Fruit fly (Drosophila melanogaster) whole organism, embryonic: ENCODE data around the gene CG8516.

Experiments
- ATbp ChIP-seq: fragments of 200-800 bp; sonication (Bioruptor generic); optimal IDR thresholded peaks from 2 replicates; lab custom pipeline; 2017; ENCODE audit warnings: missing biosample characterization, mild to moderate bottlenecking, missing genetic modification characterization, missing genetic modification reagents
- Atf-2 ChIP-seq: fragments of 200-800 bp; sonication (Bioruptor generic); optimal IDR thresholded peaks from 2 replicates; lab custom pipeline; 2016; ENCODE audit warnings: missing biosample characterization, missing genetic modification characterization
- BtbVII ChIP-seq: fragments of 200-800 bp; sonication (Bioruptor generic); optimal IDR thresholded peaks from 3 replicates; lab custom pipeline; 2017; ENCODE audit warnings: missing biosample characterization, mild to moderate bottlenecking, missing genetic modification characterization
- CG11247 ChIP-seq: fragments of 200-800 bp; sonication (Bioruptor generic); IDR thresholded peaks from 2 replicates; pipeline ENCODE4 v1.3.6; 2022; ENCODE audit warnings: missing biosample characterization, missing genetic modification characterization
- CG11695 ChIP-seq: fragments of 200-800 bp; sonication (Bioruptor generic); IDR thresholded peaks from 3 replicates; pipeline ENCODE4 v1.3.6; 2022; ENCODE audit warnings: missing biosample characterization, missing genetic modification characterization
- CG14860 ChIP-seq: fragments of 200-800 bp; sonication (Bioruptor generic); IDR thresholded peaks from 3 replicates; pipeline ENCODE4 v1.3.6; 2022; ENCODE audit warnings: missing biosample characterization, missing genetic modification characterization; ENCODE audit not compliant: partially characterized antibody
- CG15073 ChIP-seq: fragments of 200-800 bp; sonication (Bioruptor generic); optimal IDR thresholded peaks from 2 replicates; lab custom pipeline; 2016; ENCODE audit warnings: missing biosample characterization, missing genetic modification characterization
- CG15479 ChIP-seq: fragments of 200-800 bp; sonication (Bioruptor generic); optimal IDR thresholded peaks from 3 replicates; lab custom pipeline; 2019; ENCODE audit warnings: missing biosample characterization, mild to moderate bottlenecking, missing genetic modification characterization, moderate library complexity
- CG1602 ChIP-seq: fragments of 200-800 bp; sonication (Bioruptor generic); optimal IDR thresholded peaks from 3 replicates; lab custom pipeline; 2016; ENCODE audit warnings: missing biosample characterization, missing genetic modification characterization
- CG16813 ChIP-seq: fragments of 200-800 bp; sonication (Bioruptor generic); IDR thresholded peaks from 3 replicates; pipeline ENCODE4 v1.3.6; 2022; ENCODE audit warnings: missing biosample characterization, missing genetic modification characterization; ENCODE audit not compliant: partially characterized antibody
- CG18599 ChIP-seq: fragments of 200-800 bp; sonication (Bioruptor generic); optimal IDR thresholded peaks from 3 replicates; lab custom pipeline; 2017; ENCODE audit warnings: missing biosample characterization, missing genetic modification characterization, mild to moderate bottlenecking, moderate library complexity, missing genetic modification reagents
- CG2129 ChIP-seq: fragments of 200-800 bp; sonication (Bioruptor generic); IDR thresholded peaks from 2 replicates; pipeline ENCODE4 v1.3.6; 2022; ENCODE audit warnings: missing biosample characterization, missing genetic modification characterization; ENCODE audit not compliant: partially characterized antibody
- CG2875 ChIP-seq: fragments of 200-800 bp; sonication (Bioruptor generic); optimal IDR thresholded peaks from 2 replicates; lab custom pipeline; 2017; ENCODE audit warnings: missing biosample characterization, mild to moderate bottlenecking, missing genetic modification characterization, missing genetic modification reagents
- CG30403 ChIP-seq: fragments of 200-800 bp; sonication (Bioruptor generic); optimal IDR thresholded peaks from 3 replicates; lab custom pipeline; 2016; ENCODE audit warnings: missing biosample characterization, missing genetic modification characterization
- CG32767 ChIP-seq: fragments of 200-800 bp; sonication (Bioruptor generic); IDR thresholded peaks from 2 replicates; pipeline ENCODE4 v1.3.6; 2022; ENCODE audit warnings: missing biosample characterization, missing genetic modification characterization
- CG33557 ChIP-seq: fragments of 200-800 bp; sonication (Bioruptor generic); optimal IDR thresholded peaks from 2 replicates; lab custom pipeline; 2019; ENCODE audit warnings: missing biosample characterization, mild to moderate bottlenecking, missing genetic modification characterization, moderate library complexity
- CG3847 ChIP-seq: fragments of 200-800 bp; sonication (Bioruptor generic); IDR thresholded peaks from 2 replicates; pipeline ENCODE4 v1.3.6; 2022; ENCODE audit warnings: missing biosample characterization, missing genetic modification characterization
- CG4404 ChIP-seq: fragments of 200-800 bp; sonication (Bioruptor generic); IDR thresholded peaks from 2 replicates; pipeline ENCODE4 v1.3.6; 2022; ENCODE audit warnings: missing biosample characterization, missing genetic modification characterization
- CG7987 ChIP-seq: fragments of 200-800 bp; sonication (Bioruptor generic); optimal IDR thresholded peaks from 2 replicates; lab custom pipeline; 2018; ENCODE audit warnings: missing biosample characterization, mild to moderate bottlenecking, missing genetic modification characterization, moderate library complexity
- CG8089 ChIP-seq: fragments of 200-800 bp; sonication (Bioruptor generic); optimal IDR thresholded peaks from 3 replicates; lab custom pipeline; 2016; ENCODE audit warnings: missing biosample characterization, missing genetic modification characterization
- CG9876 ChIP-seq: fragments of 200-800 bp; sonication (Bioruptor generic); optimal IDR thresholded peaks from 2 replicates; lab custom pipeline; 2016; ENCODE audit warnings: missing biosample characterization, missing genetic modification characterization
- CG9932 ChIP-seq: fragments of 200-800 bp; sonication (Bioruptor generic); IDR thresholded peaks from 2 replicates; pipeline ENCODE4 v1.3.6; 2022; ENCODE audit warnings: missing biosample characterization, missing genetic modification characterization
- D19A ChIP-seq: fragments of 200-800 bp; optimal IDR thresholded peaks from 3 replicates; lab custom pipeline; 2019; ENCODE audit warnings: missing biosample characterization, mild to moderate bottlenecking, missing genetic modification characterization, moderate library complexity
- D19B ChIP-seq: fragments of 200-800 bp; sonication (Bioruptor generic); optimal IDR thresholded peaks from 2 replicates; lab custom pipeline; 2017; ENCODE audit warnings: missing biosample characterization, mild to moderate bottlenecking, missing genetic modification characterization
- Ets65A ChIP-seq: fragments of 200-800 bp; sonication (Bioruptor generic); peaks from one replicate; lab custom pipeline; 2016; ENCODE audit warnings: missing biosample characterization, missing genetic modification characterization
- Hr3 ChIP-seq: fragments of 200-800 bp; sonication (Bioruptor generic); optimal IDR thresholded peaks from 3 replicates; lab custom pipeline; 2016; ENCODE audit warnings: missing biosample characterization, missing genetic modification characterization
- Lim3 ChIP-seq: fragments of 200-800 bp; sonication (Bioruptor generic); IDR thresholded peaks from 2 replicates; pipeline ENCODE4 v1.3.6; 2022; ENCODE audit warnings: missing biosample characterization, missing genetic modification characterization
- MTF-1 ChIP-seq: fragments of 200-800 bp; sonication (Bioruptor generic); optimal IDR thresholded peaks from 2 replicates; lab custom pipeline; 2018; ENCODE audit warnings: missing biosample characterization, mild to moderate bottlenecking, missing genetic modification characterization, borderline replicate concordance
- Mrtf ChIP-seq: fragments of 200-800 bp; sonication (Bioruptor generic); IDR thresholded peaks from 3 replicates; pipeline ENCODE4 v1.3.6; 2022; ENCODE audit warnings: missing biosample characterization, missing genetic modification characterization
- NC2β ChIP-seq: fragments of 200-800 bp; sonication (Bioruptor generic); optimal IDR thresholded peaks from 2 replicates; lab custom pipeline; 2016; ENCODE audit warnings: missing biosample characterization, missing genetic modification characterization
- Tbp ChIP-seq: fragments of >200 bp; optimal IDR thresholded peaks from 2 replicates; lab custom pipeline; 2018; ENCODE audit warnings: missing biosample characterization, missing genetic modification characterization
- ac ChIP-seq: fragments of 200-800 bp; sonication (Bioruptor generic); optimal IDR thresholded peaks from 3 replicates; lab custom pipeline; 2017; ENCODE audit warnings: missing biosample characterization, mild to moderate bottlenecking, missing genetic modification characterization
- bowl ChIP-seq: fragments of 200-800 bp; sonication (Bioruptor generic); IDR thresholded peaks from 2 replicates; pipeline ENCODE4 v1.3.6; 2022; ENCODE audit warnings: missing biosample characterization, missing genetic modification characterization
- cad ChIP-seq: fragments of >200 bp; optimal IDR thresholded peaks from 2 replicates; lab custom pipeline; 2017; ENCODE audit warnings: missing biosample characterization, missing genetic modification characterization
- cwo ChIP-seq: fragments of 200-800 bp; sonication (Bioruptor generic); optimal IDR thresholded peaks from 3 replicates; lab custom pipeline; 2017; ENCODE audit warnings: missing biosample characterization, missing genetic modification characterization, mild to moderate bottlenecking, moderate library complexity, missing genetic modification reagents
- dpn ChIP-seq, 2 experiments: fragments of 200-800 bp; sonication (Bioruptor generic); optimal IDR thresholded peaks; 3 replicates each; lab custom pipeline; 2016; ENCODE audit warnings: missing biosample characterization in 2 of 2, missing genetic modification characterization in 2 of 2
- dysf ChIP-seq: fragments of 200-800 bp; sonication (Bioruptor generic); IDR thresholded peaks from 3 replicates; pipeline ENCODE4 v1.3.6; 2022; ENCODE audit warnings: missing biosample characterization, missing genetic modification characterization
- eve ChIP-seq, 2 experiments: fragments of >200 bp; optimal IDR thresholded peaks; 2 replicates each; lab custom pipeline; 2017; ENCODE audit warnings: missing biosample characterization in 2 of 2, missing genetic modification characterization in 2 of 2
- fd64A ChIP-seq: fragments of 200-800 bp; sonication (Bioruptor generic); optimal IDR thresholded peaks from 3 replicates; lab custom pipeline; 2018; ENCODE audit warnings: missing biosample characterization, mild to moderate bottlenecking, missing genetic modification characterization
- fru ChIP-seq: fragments of >200 bp; optimal IDR thresholded peaks from 2 replicates; lab custom pipeline; 2017
- grau ChIP-seq: fragments of 200-800 bp; optimal IDR thresholded peaks from 3 replicates; lab custom pipeline; 2019; ENCODE audit warnings: missing biosample characterization, mild to moderate bottlenecking, missing genetic modification characterization, moderate library complexity
- gro ChIP-seq: fragments of 200-800 bp; sonication (Bioruptor generic); optimal IDR thresholded peaks from 2 replicates; lab custom pipeline; 2016; ENCODE audit warnings: missing biosample characterization, missing genetic modification characterization
- gsb ChIP-seq: fragments of 200-800 bp; sonication (Bioruptor generic); IDR thresholded peaks from 2 replicates; pipeline ENCODE4 v1.3.6; 2022; ENCODE audit warnings: missing biosample characterization, missing genetic modification characterization
- gsb-n ChIP-seq: fragments of 200-800 bp; sonication (Bioruptor generic); optimal IDR thresholded peaks from 3 replicates; lab custom pipeline; 2018; ENCODE audit warnings: missing biosample characterization, mild to moderate bottlenecking, missing genetic modification characterization
- p53 ChIP-seq: fragments of 200-800 bp; sonication (Bioruptor generic); optimal IDR thresholded peaks from 2 replicates; lab custom pipeline; 2016; ENCODE audit warnings: missing biosample characterization, missing genetic modification characterization
- pb ChIP-seq: fragments of 200-800 bp; sonication (Bioruptor generic); optimal IDR thresholded peaks from 3 replicates; lab custom pipeline; 2016; ENCODE audit warnings: missing biosample characterization, missing genetic modification characterization
- pho ChIP-seq: fragments of 200-800 bp; sonication (Bioruptor generic); optimal IDR thresholded peaks from 2 replicates; lab custom pipeline; 2016; ENCODE audit warnings: missing biosample characterization, missing genetic modification characterization
- pzg ChIP-seq: fragments of 200-800 bp; sonication (Bioruptor generic); optimal IDR thresholded peaks from 3 replicates; lab custom pipeline; 2018; ENCODE audit warnings: missing biosample characterization, mild to moderate bottlenecking, missing genetic modification characterization, moderate library complexity
- seq ChIP-seq: fragments of 200-800 bp; sonication (Bioruptor generic); IDR thresholded peaks from 2 replicates; pipeline ENCODE4 v1.3.6; 2022; ENCODE audit warnings: missing biosample characterization, missing genetic modification characterization
- sna ChIP-seq: fragments of 200-800 bp; sonication (Bioruptor generic); IDR thresholded peaks from 2 replicates; pipeline ENCODE4 v1.3.6; 2022; ENCODE audit warnings: missing biosample characterization, missing genetic modification characterization; ENCODE audit not compliant: partially characterized antibody
- twi ChIP-seq: fragments of 200-800 bp; optimal IDR thresholded peaks from 2 replicates; lab custom pipeline; 2019; ENCODE audit warnings: missing biosample characterization, mild to moderate bottlenecking, missing genetic modification characterization, moderate library complexity
- wek ChIP-seq: fragments of 200-800 bp; sonication (Bioruptor generic); optimal IDR thresholded peaks from 3 replicates; lab custom pipeline; 2018; ENCODE audit warnings: missing biosample characterization, mild to moderate bottlenecking, missing genetic modification characterization, moderate library complexity

CG8516 gene

DNA sequence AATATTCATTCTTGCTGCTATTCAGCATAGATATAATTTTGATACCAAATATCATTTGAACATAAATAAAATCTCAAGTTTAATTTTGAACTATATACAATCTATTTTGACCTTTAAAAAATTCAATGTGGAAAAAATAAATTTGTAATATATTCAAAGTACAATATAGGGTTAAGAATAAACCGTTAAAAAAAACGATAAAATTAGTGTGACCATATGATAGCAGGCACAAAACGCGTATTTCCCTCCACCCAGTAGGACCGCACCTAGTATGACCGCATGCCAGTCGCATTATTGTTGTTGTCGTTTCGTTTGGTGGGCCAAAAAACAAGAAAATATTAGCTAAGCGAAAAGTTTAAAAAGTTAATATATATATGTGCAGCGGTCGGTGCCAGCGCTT lies at the start of gene CG8516 (continued):
- no peak for TF ChIP-seq D19B (GFP tag; lab: Kevin White, UChicago)
- TF ChIP-seq CG15073 (GFP tag; lab: Kevin White, UChicago): no peak
- no peak for TF ChIP-seq gro
- TF ChIP-seq BtbVII (GFP tag; lab: Kevin White, UChicago): no peak
- no peak for TF ChIP-seq dysf (GFP tag; lab: Robert Waterston, UW)
- no peak for TF ChIP-seq CG7987 (GFP tag; lab: Kevin White, UChicago)
- 0 out of 2 replicates have a peak, but pooled peaks have one; percentile 39 for TF ChIP-seq bowl (GFP tag; lab: Robert Waterston, UW)
- TF ChIP-seq pho (GFP tag; lab: Kevin White, UChicago): no peak
- peak; percentile 18 for TF ChIP-seq grau (tag; lab: Kevin White, UChicago)
- TF ChIP-seq dpn (GFP tag; optimal IDR thresholded peaks at IDR 0.05; lab: Kevin White, UChicago): no peak
- no peak for TF ChIP-seq Tbp
- TF ChIP-seq D19A (tag; lab: Kevin White, UChicago): no peak
- TF ChIP-seq p53 (GFP tag; lab: Kevin White, UChicago): no peak
- 0 out of 3 replicates have a peak, but pooled peaks have one; percentile 16 for TF ChIP-seq CG11695 (GFP tag; lab: Robert Waterston, UW)
- no peak for TF ChIP-seq CG14860 (GFP tag; lab: Robert Waterston, UW)
- no peak for TF ChIP-seq CG11247 (GFP tag; lab: Robert Waterston, UW)
- TF ChIP-seq twi (tag; lab: Kevin White, UChicago): no peak
- TF ChIP-seq seq: no peak
- no peak for TF ChIP-seq Lim3
- no peak for TF ChIP-seq CG4404 (GFP tag; lab: Robert Waterston, UW)
- no peak for TF ChIP-seq CG15479 (GFP tag; lab: Kevin White, UChicago)
- peak; percentile 2 for TF ChIP-seq MTF-1 (GFP tag; lab: Kevin White, UChicago)
- no peak for TF ChIP-seq gsb (GFP tag; lab: Robert Waterston, UW)
- peak; percentile 37; the same call in 1 of the 2 replicates for TF ChIP-seq CG3847 (GFP tag; lab: Robert Waterston, UW)
- no peak for TF ChIP-seq NC2β
- TF ChIP-seq cad (GFP tag; lab: Kevin White, UChicago): no peak
- TF ChIP-seq eve (GFP tag; optimal IDR thresholded peaks at IDR 0.05; lab: Kevin White, UChicago): no peak
- TF ChIP-seq CG30403: peak; percentile 13
- peak; percentile 37; the same call in 1 of the 2 replicates for TF ChIP-seq CG9932 (GFP tag; lab: Robert Waterston, UW)
- TF ChIP-seq CG18599 (GFP tag; lab: Kevin White, UChicago): no peak
- no peak for TF ChIP-seq Hr3
- TF ChIP-seq fru (lab: Kevin White, UChicago): no peak
- no peak for TF ChIP-seq CG2129 (GFP tag; lab: Robert Waterston, UW)
- TF ChIP-seq CG32767 (GFP tag; lab: Robert Waterston, UW): no peak
- TF ChIP-seq CG1602 (GFP tag; lab: Kevin White, UChicago): no peak
- TF ChIP-seq Ets65A (GFP tag; lab: Kevin White, UChicago): no peak
- peak; percentile 83 for TF ChIP-seq pzg (GFP tag; lab: Kevin White, UChicago)
- no peak for TF ChIP-seq ATbp (GFP tag; lab: Kevin White, UChicago)
- no peak for TF ChIP-seq sna (GFP tag; lab: Robert Waterston, UW)
- no peak for TF ChIP-seq Mrtf
- TF ChIP-seq Atf-2 (GFP tag; lab: Kevin White, UChicago): no peak
- TF ChIP-seq pb: no peak
- no peak for TF ChIP-seq CG33557 (GFP tag; lab: Kevin White, UChicago)
- no peak for TF ChIP-seq CG16813 (GFP tag; lab: Robert Waterston, UW)
- TF ChIP-seq CG8089 (GFP tag; lab: Kevin White, UChicago): no peak
- no peak for TF ChIP-seq CG9876 (GFP tag; lab: Kevin White, UChicago)
- TF ChIP-seq fd64A (GFP tag; lab: Kevin White, UChicago): no peak
- no peak for TF ChIP-seq wek (GFP tag; lab: Kevin White, UChicago)
- no peak for TF ChIP-seq gsb-n (tag; lab: Kevin White, UChicago)
- no peak for TF ChIP-seq ac (GFP tag; lab: Kevin White, UChicago)
- no peak for TF ChIP-seq CG2875
- TF ChIP-seq cwo (GFP tag; lab: Kevin White, UChicago): no peak
